Worm (Caenorhabditis elegans) whole organism, mixed stage, embryonic: ENCODE data around the gene etc-1.

Experiments used
- M03D4.4 ChIP-seq: sonication (generic microtip); optimal IDR thresholded peaks from 2 replicates; lab custom pipeline; 2017; ENCODE audit warnings: mild to moderate bottlenecking, missing genetic modification characterization, missing compliant biosample characterization
- bed-3 ChIP-seq: fragments of 200-800 bp; sonication (Bioruptor generic); optimal IDR thresholded peaks from 3 replicates; lab custom pipeline; 2018; ENCODE audit warnings: mild to moderate bottlenecking, missing genetic modification characterization, moderate library complexity, missing compliant biosample characterization
- blmp-1 ChIP-seq: fragments of 150-350 bp; optimal IDR thresholded peaks from 2 replicates; lab custom pipeline; 2014; ENCODE audit warnings: missing biosample characterization, missing genetic modification characterization
- ceh-39 ChIP-seq: fragments of 150-350 bp; optimal IDR thresholded peaks from 2 replicates; lab custom pipeline; 2014; ENCODE audit warnings: missing biosample characterization, missing genetic modification characterization
- ceh-83 ChIP-seq: fragments of 200-800 bp; sonication (Bioruptor generic); optimal IDR thresholded peaks from 2 replicates; lab custom pipeline; 2018; ENCODE audit warnings: mild to moderate bottlenecking, missing genetic modification characterization, missing compliant biosample characterization
- ces-1 ChIP-seq: fragments of 150-350 bp; optimal IDR thresholded peaks from 2 replicates; lab custom pipeline; 2014; ENCODE audit warnings: missing biosample characterization, missing genetic modification reagents, missing genetic modification characterization
- cnd-1 ChIP-seq: fragments of 200-800 bp; sonication (Bioruptor generic); optimal IDR thresholded peaks from 2 replicates; lab custom pipeline; 2018; ENCODE audit warnings: mild to moderate bottlenecking, missing genetic modification characterization, missing compliant biosample characterization
- drap-1 ChIP-seq: fragments of 200-800 bp; sonication (Bioruptor generic); optimal IDR thresholded peaks from 3 replicates; lab custom pipeline; 2018; ENCODE audit warnings: mild to moderate bottlenecking, missing genetic modification characterization, missing compliant biosample characterization
- elt-1 ChIP-seq: sonication (generic microtip); optimal IDR thresholded peaks from 2 replicates; lab custom pipeline; 2017; ENCODE audit warnings: missing genetic modification characterization, mild to moderate bottlenecking, missing compliant biosample characterization, antibody characterized with exemption, moderate library complexity, borderline replicate concordance; ENCODE audit not compliant: insufficient read depth
- flh-1 ChIP-seq: fragments of 200-800 bp; sonication (Bioruptor generic); optimal IDR thresholded peaks from 2 replicates; lab custom pipeline; 2018; ENCODE audit warnings: mild to moderate bottlenecking, missing genetic modification characterization, moderate library complexity, missing compliant biosample characterization
- ham-2 ChIP-seq: fragments of 200-800 bp; sonication (Bioruptor generic); optimal IDR thresholded peaks from 2 replicates; lab custom pipeline; 2018; ENCODE audit warnings: mild to moderate bottlenecking, missing genetic modification characterization, missing compliant biosample characterization
- hlh-1 ChIP-seq: fragments of 150-350 bp; optimal IDR thresholded peaks from 2 replicates; lab custom pipeline; 2014; ENCODE audit warnings: missing biosample characterization, missing genetic modification reagents, missing genetic modification characterization
- lin-13 ChIP-seq: fragments of 150-350 bp; optimal IDR thresholded peaks from 2 replicates; lab custom pipeline; 2014; ENCODE audit warnings: missing biosample characterization, missing genetic modification characterization
- lsy-2 ChIP-seq: fragments of 150-350 bp; optimal IDR thresholded peaks from 2 replicates; lab custom pipeline; 2014; ENCODE audit warnings: missing biosample characterization, missing genetic modification characterization
- mab-5 ChIP-seq: fragments of 150-350 bp; optimal IDR thresholded peaks from 2 replicates; lab custom pipeline; 2014; ENCODE audit warnings: missing biosample characterization, missing genetic modification characterization
- mep-1 ChIP-seq: fragments of 150-350 bp; optimal IDR thresholded peaks from 2 replicates; lab custom pipeline; 2017; ENCODE audit warnings: missing biosample characterization, missing genetic modification reagents, missing genetic modification characterization, inconsistent platforms
- nhr-2 ChIP-seq: fragments of 150-350 bp; optimal IDR thresholded peaks from 2 replicates; lab custom pipeline; 2014; ENCODE audit warnings: missing biosample characterization, missing genetic modification characterization
- nhr-237 ChIP-seq: fragments of 150-350 bp; optimal IDR thresholded peaks from 2 replicates; lab custom pipeline; 2014; ENCODE audit warnings: missing biosample characterization, missing genetic modification characterization
- nhr-76 ChIP-seq: sonication (generic microtip); optimal IDR thresholded peaks from 2 replicates; lab custom pipeline; 2017; ENCODE audit warnings: missing biosample characterization, missing genetic modification characterization
- pha-4 ChIP-seq: fragments of 150-350 bp; optimal IDR thresholded peaks from 2 replicates; lab custom pipeline; 2018; ENCODE audit warnings: missing biosample characterization, missing genetic modification reagents, missing genetic modification characterization
- snpc-4 ChIP-seq: fragments of 150-350 bp; optimal IDR thresholded peaks from 2 replicates; lab custom pipeline; 2014; ENCODE audit warnings: missing biosample characterization, missing genetic modification characterization
- sptf-1 ChIP-seq: sonication (generic microtip); optimal IDR thresholded peaks from 2 replicates; lab custom pipeline; 2017; ENCODE audit warnings: mild to moderate bottlenecking, missing genetic modification characterization, moderate library complexity, missing compliant biosample characterization
- unc-120 ChIP-seq: sonication (generic microtip); optimal IDR thresholded peaks from 2 replicates; lab custom pipeline; 2017; ENCODE audit warnings: missing genetic modification characterization, missing compliant biosample characterization; ENCODE audit not compliant: poor library complexity, severe bottlenecking
- unc-62 ChIP-seq: fragments of 150-350 bp; optimal IDR thresholded peaks from 2 replicates; lab custom pipeline; 2014; ENCODE audit warnings: missing biosample characterization, missing genetic modification reagents, missing genetic modification characterization
- ztf-11 ChIP-seq: fragments of 150-350 bp; optimal IDR thresholded peaks from 2 replicates; lab custom pipeline; 2014; ENCODE audit warnings: missing biosample characterization, missing genetic modification characterization

etc-1 gene

ce11 chrII:8640503-8640902 is 24.1 kb upstream of the etc-1 start:
- TF ChIP-seq ham-2 (GFP tag; lab: Kevin White, UChicago) = no peak
- TF ChIP-seq blmp-1 (tag; lab: Kevin White, UChicago) = no peak
- TF ChIP-seq mab-5 (tag; lab: Kevin White, UChicago) = no peak
- no peak for TF ChIP-seq unc-62 (GFP tag; lab: Kevin White, UChicago)
- no peak for TF ChIP-seq nhr-2 (tag; lab: Kevin White, UChicago)
- no peak for TF ChIP-seq mep-1 (tag; lab: Kevin White, UChicago)
- no peak for TF ChIP-seq ztf-11 (tag; lab: Kevin White, UChicago)
- no peak for TF ChIP-seq elt-1 (tag; lab: Kevin White, UChicago)
- TF ChIP-seq pha-4 (tag; lab: Kevin White, UChicago) = no peak
- TF ChIP-seq ceh-83 (GFP tag; lab: Kevin White, UChicago) = no peak
- no peak for TF ChIP-seq cnd-1 (tag; lab: Kevin White, UChicago)
- TF ChIP-seq flh-1 (GFP tag; lab: Kevin White, UChicago) = no peak
- TF ChIP-seq ceh-39 (tag; lab: Kevin White, UChicago) = no peak
- no peak for TF ChIP-seq snpc-4 (tag; lab: Kevin White, UChicago)
- TF ChIP-seq nhr-76 (tag; lab: Kevin White, UChicago) = no peak
- TF ChIP-seq M03D4.4 (tag; lab: Kevin White, UChicago) = no peak
- no peak for TF ChIP-seq sptf-1 (tag; lab: Kevin White, UChicago)
- TF ChIP-seq nhr-237 (tag; lab: Kevin White, UChicago) = no peak
- TF ChIP-seq hlh-1 (tag; lab: Kevin White, UChicago) = no peak
- no peak for TF ChIP-seq ces-1 (GFP tag; lab: Kevin White, UChicago)

- TF ChIP-seq lin-13 (tag; lab: Kevin White, UChicago) (no peak), ham-2 (GFP tag; lab: Kevin White, UChicago) (peak; percentile 56)
Observed at ce11 chrII:8641131-8641530, 23.5 kb upstream of the etc-1 start, which contains the start of gene D2085.7. Gene D2085.7 (plus strand): TSS chrII:8641381.

ce11 chrII:8642376-8642775 is 22.3 kb upstream of the etc-1 start:
- no peak for TF ChIP-seq M03D4.4 (tag; lab: Kevin White, UChicago)
- no peak for TF ChIP-seq flh-1 (GFP tag; lab: Kevin White, UChicago)
- TF ChIP-seq blmp-1 (tag; lab: Kevin White, UChicago) = peak; percentile 86
- no peak for TF ChIP-seq lsy-2 (tag; lab: Kevin White, UChicago)
- TF ChIP-seq unc-120 (tag; lab: Kevin White, UChicago) = no peak
- no peak for TF ChIP-seq ceh-39 (tag; lab: Kevin White, UChicago)

- no peak for TF ChIP-seq drap-1 (GFP tag; lab: Kevin White, UChicago)
- peak; percentile 2 for TF ChIP-seq unc-62 (GFP tag; lab: Kevin White, UChicago)
- no peak for TF ChIP-seq flh-1 (GFP tag; lab: Kevin White, UChicago)
- TF ChIP-seq ces-1 (GFP tag; lab: Kevin White, UChicago) = peak; percentile 60
Observed at ce11 chrII:8643627-8644356, 20.8 kb upstream of the etc-1 start.

ce11 chrII:8646437-8646836 is 18.2 kb upstream of the etc-1 start:
- no peak for TF ChIP-seq bed-3
- no peak for TF ChIP-seq unc-120 (tag; lab: Kevin White, UChicago)
- TF ChIP-seq pha-4 (tag; lab: Kevin White, UChicago) = no peak
- no peak for TF ChIP-seq nhr-76 (tag; lab: Kevin White, UChicago)
- no peak for TF ChIP-seq drap-1 (GFP tag; lab: Kevin White, UChicago)
- TF ChIP-seq flh-1 (GFP tag; lab: Kevin White, UChicago) = no peak
- no peak for TF ChIP-seq cnd-1 (tag; lab: Kevin White, UChicago)
- TF ChIP-seq, all 35 proteins: peak for 0

ce11 chrII:8648843-8649242 is 15.8 kb upstream of the etc-1 start:
- no peak for TF ChIP-seq mep-1 (tag; lab: Kevin White, UChicago)
- TF ChIP-seq blmp-1 (tag; lab: Kevin White, UChicago) = no peak
- TF ChIP-seq ces-1 (GFP tag; lab: Kevin White, UChicago) = no peak
